Worm (Caenorhabditis elegans): ENCODE results near the gene Y59H11AR.4.

The Y59H11AR.4 gene

ce11 chrIV:8611886-8612542 lies 11.5 kb upstream of the Y59H11AR.4 start, which contains the start of the genes F42A9.17 and cyp-33E2 (continued):
- TF ChIP-seq egl-43 (GFP tag; IDR thresholded peaks at IDR 0.05) = no peak
- no peak for TF ChIP-seq duxl-1 (tag; optimal IDR thresholded peaks at IDR 0.05; ENCODE audit: poor library complexity)
- no peak for TF ChIP-seq F49E8.2 (tag; optimal IDR thresholded peaks at IDR 0.05; ENCODE audit: borderline replicate concordance)
- TF ChIP-seq hif-1 (tag; optimal IDR thresholded peaks at IDR 0.05) = no peak
- no peak for TF ChIP-seq nhr-6 (tag; optimal IDR thresholded peaks at IDR 0.05)
- TF ChIP-seq fos-1 (tag; optimal IDR thresholded peaks at IDR 0.05) = no peak
- no peak for TF ChIP-seq unc-62 (GFP tag; optimal IDR thresholded peaks at IDR 0.05 in 1 of 2)
- no peak for TF ChIP-seq unc-62 (tag; optimal IDR thresholded peaks at IDR 0.05)
- TF ChIP-seq egl-27 (tag; optimal IDR thresholded peaks at IDR 0.05) = no peak
- TF ChIP-seq zag-1 (tag; optimal IDR thresholded peaks at IDR 0.05) = no peak
- no peak for TF ChIP-seq hmg-1.1 (GFP tag; IDR thresholded peaks at IDR 0.05)
- TF ChIP-seq nhr-28 (tag; optimal IDR thresholded peaks at IDR 0.05) = peak; percentile 88
- no peak for TF ChIP-seq nhr-111 (GFP tag; optimal IDR thresholded peaks at IDR 0.05)
- no peak for TF ChIP-seq tra-1 (GFP tag; IDR thresholded peaks at IDR 0.05)
- no peak for TF ChIP-seq lin-38 (GFP tag; IDR thresholded peaks at IDR 0.05)
- TF ChIP-seq sdz-12 (GFP tag; optimal IDR thresholded peaks at IDR 0.05) = no peak
- no peak for TF ChIP-seq gei-8 (GFP tag; optimal IDR thresholded peaks at IDR 0.05)

ce11 chrIV:8608934-8609333 lies 8.4 kb upstream of the Y59H11AR.4 start, which contains the start of gene F42A9.6:
TSS of gene F42A9.6 (plus strand) at chrIV:8609234.
- no peak for TF ChIP-seq F49E8.2 (tag; optimal IDR thresholded peaks at IDR 0.05; ENCODE audit: borderline replicate concordance)
- TF ChIP-seq sdz-12 (GFP tag; optimal IDR thresholded peaks at IDR 0.05) = no peak
- no peak for TF ChIP-seq nhr-237 (tag; optimal IDR thresholded peaks at IDR 0.05)
- no peak for TF ChIP-seq unc-130 (GFP tag; optimal IDR thresholded peaks at IDR 0.05)
- TF ChIP-seq madf-5 (GFP tag; IDR thresholded peaks at IDR 0.05) = no peak
- TF ChIP-seq snpc-4 (tag; optimal IDR thresholded peaks at IDR 0.05) = no peak
- no peak for TF ChIP-seq ama-1 (optimal IDR thresholded peaks at IDR 0.05)
- TF ChIP-seq nhr-77 (tag; optimal IDR thresholded peaks at IDR 0.05) = no peak
- TF ChIP-seq nhr-11 (tag; optimal IDR thresholded peaks at IDR 0.05) = no peak
- TF ChIP-seq ceh-44 (GFP tag; IDR thresholded peaks at IDR 0.05) = no peak
- no peak for TF ChIP-seq ZK337.2 (GFP tag; IDR thresholded peaks at IDR 0.05)

- TF ChIP-seq unc-130 (GFP tag; optimal IDR thresholded peaks at IDR 0.05) = no peak
- no peak for TF ChIP-seq daf-12 (tag; optimal IDR thresholded peaks at IDR 0.05)
Observed at ce11 chrIV:8608204-8608603, 7.6 kb upstream of the Y59H11AR.4 start.

- 0 out of 2 replicates have a peak, but pooled peaks have one; percentile 15 for TF ChIP-seq snpc-1.2 (GFP tag; IDR thresholded peaks at IDR 0.05)
Observed at ce11 chrIV:8607468-8607867, 6.9 kb upstream of the Y59H11AR.4 start.

ce11 chrIV:8605217-8605616 lies 4.7 kb upstream of the Y59H11AR.4 start:
- TF ChIP-seq hif-1 (tag; optimal IDR thresholded peaks at IDR 0.05) (no peak), mxl-2 (GFP tag; conservative IDR thresholded peaks at IDR 0.05) (no peak), rbr-2 (tag; optimal IDR thresholded peaks at IDR 0.05) (no peak), ZK337.2 (GFP tag; IDR thresholded peaks at IDR 0.05) (peak; percentile 37; the same call in 1 of the 2 replicates), mdl-1 (tag; optimal IDR thresholded peaks at IDR 0.05) (peak in 1 of 2 experiments; percentile 1), daf-16 (GFP tag; optimal IDR thresholded peaks at IDR 0.05) (peak in 1 of 2 experiments; percentile 48), daf-16 (tag; optimal IDR thresholded peaks at IDR 0.05) (no peak), nhr-11 (tag; optimal IDR thresholded peaks at IDR 0.05) (peak; percentile 66), unc-62 (GFP tag; optimal IDR thresholded peaks at IDR 0.05 in 1 of 2) (peak in 1 of 2 experiments; percentile 41), unc-62 (tag; optimal IDR thresholded peaks at IDR 0.05) (no peak), jun-1 (tag; optimal IDR thresholded peaks at IDR 0.05) (no peak)

Data from whole organism, L4 larva.